Fruit fly (Drosophila melanogaster) whole organism, prepupa: Measurements from ENCODE around the gene Fum4.

Source experiments
- CG16779 ChIP-seq: fragments of 200-800 bp; sonication (Bioruptor generic); optimal IDR thresholded peaks from 3 replicates; lab custom pipeline; 2017; ENCODE audit warnings: missing biosample characterization, mild to moderate bottlenecking, missing genetic modification characterization
- CG6854 ChIP-seq: fragments of 200-800 bp; sonication (Bioruptor generic); optimal IDR thresholded peaks from 2 replicates; lab custom pipeline; 2017; ENCODE audit warnings: missing biosample characterization, mild to moderate bottlenecking, missing genetic modification characterization
- CG7368 ChIP-seq: fragments of 200-800 bp; sonication (Bioruptor generic); optimal IDR thresholded peaks from 3 replicates; lab custom pipeline; 2016; ENCODE audit warnings: missing biosample characterization, missing genetic modification characterization
- Sox14 ChIP-seq: fragments of 200-800 bp; sonication (Bioruptor generic); optimal IDR thresholded peaks from 3 replicates; lab custom pipeline; 2016; ENCODE audit warnings: missing biosample characterization, missing genetic modification characterization
- acj6 ChIP-seq: fragments of 200-800 bp; sonication (Bioruptor generic); optimal IDR thresholded peaks from 3 replicates; lab custom pipeline; 2016; ENCODE audit warnings: missing biosample characterization, missing genetic modification characterization
- fd85E ChIP-seq: fragments of 200-800 bp; sonication (Bioruptor generic); optimal IDR thresholded peaks from 3 replicates; lab custom pipeline; 2016; ENCODE audit warnings: missing biosample characterization, missing genetic modification characterization
- fkh ChIP-seq: fragments of 200-800 bp; sonication (Bioruptor generic); optimal IDR thresholded peaks from 3 replicates; lab custom pipeline; 2017; ENCODE audit warnings: missing biosample characterization, mild to moderate bottlenecking, missing genetic modification characterization, moderate library complexity
- net ChIP-seq: fragments of 200-800 bp; sonication (Bioruptor generic); optimal IDR thresholded peaks from 3 replicates; lab custom pipeline; 2016; ENCODE audit warnings: missing biosample characterization, missing genetic modification characterization
- salr ChIP-seq, 2 experiments: fragments of 200-800 bp; sonication (Bioruptor generic); optimal IDR thresholded peaks; 3 replicates each; lab custom pipeline; 2016 to 2018; ENCODE audit warnings: missing biosample characterization in 2 of 2, missing genetic modification characterization in 2 of 2, mild to moderate bottlenecking in 1 of 2
- spab ChIP-seq: fragments of 200-800 bp; sonication (Bioruptor generic); optimal IDR thresholded peaks from 2 replicates; lab custom pipeline; 2017; ENCODE audit warnings: missing biosample characterization, mild to moderate bottlenecking, missing genetic modification characterization, missing genetic modification reagents

DNA sequence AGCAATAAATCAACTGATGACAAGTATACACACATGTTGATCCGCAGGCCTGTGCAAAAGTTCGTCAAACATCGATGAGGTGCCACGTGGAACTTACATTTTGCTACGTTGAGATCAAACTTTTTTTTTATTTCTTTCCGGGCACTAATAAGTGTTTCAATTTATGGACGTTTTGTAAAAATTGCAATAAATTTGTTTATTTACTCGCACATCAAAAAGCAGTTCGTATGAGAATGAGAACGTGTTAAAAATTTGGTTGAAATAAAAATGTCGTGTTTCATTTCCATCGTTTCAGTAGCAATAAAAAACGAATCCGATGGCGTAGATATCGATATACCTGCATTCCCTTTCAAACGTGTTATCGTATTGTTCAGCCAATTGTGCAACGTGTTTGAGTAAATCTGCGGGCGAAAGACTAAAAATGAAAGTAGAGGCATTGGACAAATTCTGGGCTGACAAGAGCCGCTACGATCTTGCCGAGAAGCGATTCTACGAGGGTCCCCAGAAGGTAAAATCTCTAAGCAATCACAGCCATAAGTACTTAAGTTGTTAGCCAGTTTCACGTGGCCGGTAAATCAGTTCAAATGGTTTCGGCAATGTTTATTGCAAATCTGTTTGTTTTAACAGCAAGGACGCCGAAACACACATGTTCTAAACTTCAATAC, 41.0 kb upstream of the Fum4 start, which contains the start of gene eEF1delta:
- TF ChIP-seq CG6854 (no peak), CG16779 (tag; lab: Kevin White, UChicago) (no peak), net (GFP tag; lab: Kevin White, UChicago) (no peak), spab (no peak), salr (GFP tag; optimal IDR thresholded peaks at IDR 0.05; lab: Kevin White, UChicago) (no peak), fd85E (no peak), fkh (GFP tag; lab: Kevin White, UChicago) (no peak), acj6 (no peak), CG7368 (GFP tag; lab: Kevin White, UChicago) (no peak), Sox14 (GFP tag; lab: Kevin White, UChicago) (no peak)
